Worm (Caenorhabditis elegans) whole organism, midembryonic: Measurements from ENCODE around the gene T25B2.4.

Experiments
- flt-1 ChIP-seq: fragments of 200-800 bp; sonication (Bioruptor generic); IDR thresholded peaks from 2 replicates; pipeline ENCODE4 v1.3.6; 2022; ENCODE audit warnings: missing genetic modification characterization, missing compliant biosample characterization
- klf-2 ChIP-seq: fragments of 200-800 bp; sonication (Bioruptor generic); conservative IDR thresholded peaks from 2 replicates; pipeline ENCODE4 v1.3.6; 2022; ENCODE audit warnings: missing genetic modification reagents, missing genetic modification characterization, missing compliant biosample characterization
- med-1 ChIP-seq: sonication (generic microtip); optimal IDR thresholded peaks from 2 replicates; lab custom pipeline; 2017; ENCODE audit warnings: missing genetic modification characterization, mild to moderate bottlenecking, missing compliant biosample characterization, antibody characterized with exemption, missing genetic modification reagents; ENCODE audit not compliant: insufficient read depth
- ref-1 ChIP-seq: fragments of 200-800 bp; sonication (Bioruptor generic); conservative IDR thresholded peaks from 2 replicates; pipeline ENCODE4 v1.3.6; 2022; ENCODE audit warnings: missing genetic modification reagents, missing genetic modification characterization, missing compliant biosample characterization
- ztf-23 ChIP-seq: fragments of 200-800 bp; sonication (Bioruptor generic); IDR thresholded peaks from 2 replicates; pipeline ENCODE4 v1.3.6; 2022; ENCODE audit warnings: missing genetic modification reagents, missing genetic modification characterization, missing compliant biosample characterization
- ztf-29 ChIP-seq: fragments of 200-800 bp; sonication (Bioruptor generic); IDR thresholded peaks from 2 replicates; pipeline ENCODE4 v1.3.6; 2022; ENCODE audit warnings: missing genetic modification reagents, missing genetic modification characterization, missing compliant biosample characterization

- TF ChIP-seq ref-1 (GFP tag; lab: Robert Waterston, UW) = no peak
- no peak for TF ChIP-seq med-1 (GFP tag; lab: Kevin White, UChicago)
- no peak for TF ChIP-seq flt-1 (GFP tag; lab: Robert Waterston, UW)
- no peak for TF ChIP-seq ztf-29 (GFP tag; lab: Robert Waterston, UW)
- TF ChIP-seq ztf-23 (GFP tag; lab: Robert Waterston, UW) = no peak
- TF ChIP-seq klf-2 (GFP tag; lab: Robert Waterston, UW) = no peak
Measured at ce11 chrX:6224841-6225240, 46.8 kb downstream of the T25B2.4 start.
